Worm (Caenorhabditis elegans) whole organism, mixed stage, embryonic: ENCODE data around the gene nhr-54.
A peak's percentile ranks its signal among the peaks of the same experiment; 100 is the strongest.

ENCODE experiments used
- M03D4.4 ChIP-seq: sonication (generic microtip); optimal IDR thresholded peaks from 2 replicates; lab custom pipeline; 2017; ENCODE audit warnings: mild to moderate bottlenecking, missing genetic modification characterization, missing compliant biosample characterization
- bed-3 ChIP-seq: fragments of 200-800 bp; sonication (Bioruptor generic); optimal IDR thresholded peaks from 3 replicates; lab custom pipeline; 2018; ENCODE audit warnings: mild to moderate bottlenecking, missing genetic modification characterization, moderate library complexity, missing compliant biosample characterization
- blmp-1 ChIP-seq: fragments of 150-350 bp; optimal IDR thresholded peaks from 2 replicates; lab custom pipeline; 2014; ENCODE audit warnings: missing biosample characterization, missing genetic modification characterization
- ceh-39 ChIP-seq: fragments of 150-350 bp; optimal IDR thresholded peaks from 2 replicates; lab custom pipeline; 2014; ENCODE audit warnings: missing biosample characterization, missing genetic modification characterization
- ceh-43 ChIP-seq: fragments of 200-800 bp; sonication (Bioruptor generic); optimal IDR thresholded peaks from 2 replicates; lab custom pipeline; 2018; ENCODE audit warnings: mild to moderate bottlenecking, missing genetic modification characterization, moderate library complexity, missing compliant biosample characterization
- ceh-83 ChIP-seq: fragments of 200-800 bp; sonication (Bioruptor generic); optimal IDR thresholded peaks from 2 replicates; lab custom pipeline; 2018; ENCODE audit warnings: mild to moderate bottlenecking, missing genetic modification characterization, missing compliant biosample characterization
- ces-1 ChIP-seq: fragments of 150-350 bp; optimal IDR thresholded peaks from 2 replicates; lab custom pipeline; 2014; ENCODE audit warnings: missing biosample characterization, missing genetic modification reagents, missing genetic modification characterization
- cnd-1 ChIP-seq: fragments of 200-800 bp; sonication (Bioruptor generic); optimal IDR thresholded peaks from 2 replicates; lab custom pipeline; 2018; ENCODE audit warnings: mild to moderate bottlenecking, missing genetic modification characterization, missing compliant biosample characterization
- drap-1 ChIP-seq: fragments of 200-800 bp; sonication (Bioruptor generic); optimal IDR thresholded peaks from 3 replicates; lab custom pipeline; 2018; ENCODE audit warnings: mild to moderate bottlenecking, missing genetic modification characterization, missing compliant biosample characterization
- flh-1 ChIP-seq: fragments of 200-800 bp; sonication (Bioruptor generic); optimal IDR thresholded peaks from 2 replicates; lab custom pipeline; 2018; ENCODE audit warnings: mild to moderate bottlenecking, missing genetic modification characterization, moderate library complexity, missing compliant biosample characterization
- ham-2 ChIP-seq: fragments of 200-800 bp; sonication (Bioruptor generic); optimal IDR thresholded peaks from 2 replicates; lab custom pipeline; 2018; ENCODE audit warnings: mild to moderate bottlenecking, missing genetic modification characterization, missing compliant biosample characterization
- hlh-1 ChIP-seq: fragments of 150-350 bp; optimal IDR thresholded peaks from 2 replicates; lab custom pipeline; 2014; ENCODE audit warnings: missing biosample characterization, missing genetic modification reagents, missing genetic modification characterization
- lin-13 ChIP-seq: fragments of 150-350 bp; optimal IDR thresholded peaks from 2 replicates; lab custom pipeline; 2014; ENCODE audit warnings: missing biosample characterization, missing genetic modification characterization
- lin-32 ChIP-seq: fragments of 200-800 bp; sonication (Bioruptor generic); optimal IDR thresholded peaks from 2 replicates; lab custom pipeline; 2018; ENCODE audit warnings: mild to moderate bottlenecking, missing genetic modification characterization, missing compliant biosample characterization
- lsy-2 ChIP-seq: fragments of 150-350 bp; optimal IDR thresholded peaks from 2 replicates; lab custom pipeline; 2014; ENCODE audit warnings: missing biosample characterization, missing genetic modification characterization
- mab-5 ChIP-seq: fragments of 150-350 bp; optimal IDR thresholded peaks from 2 replicates; lab custom pipeline; 2014; ENCODE audit warnings: missing biosample characterization, missing genetic modification characterization
- mep-1 ChIP-seq: fragments of 150-350 bp; optimal IDR thresholded peaks from 2 replicates; lab custom pipeline; 2017; ENCODE audit warnings: missing biosample characterization, missing genetic modification reagents, missing genetic modification characterization, inconsistent platforms
- mls-2 ChIP-seq: sonication (generic microtip); optimal IDR thresholded peaks from 2 replicates; lab custom pipeline; 2016; ENCODE audit warnings: mild to moderate bottlenecking, missing genetic modification characterization, moderate library complexity, missing compliant biosample characterization
- nhr-12 ChIP-seq: fragments of 150-350 bp; optimal IDR thresholded peaks from 2 replicates; lab custom pipeline; 2014; ENCODE audit warnings: missing biosample characterization, missing genetic modification characterization
- nhr-2 ChIP-seq: fragments of 150-350 bp; optimal IDR thresholded peaks from 2 replicates; lab custom pipeline; 2014; ENCODE audit warnings: missing biosample characterization, missing genetic modification characterization
- nhr-237 ChIP-seq: fragments of 150-350 bp; optimal IDR thresholded peaks from 2 replicates; lab custom pipeline; 2014; ENCODE audit warnings: missing biosample characterization, missing genetic modification characterization
- nhr-28 ChIP-seq: fragments of 150-350 bp; optimal IDR thresholded peaks from 2 replicates; lab custom pipeline; 2014; ENCODE audit warnings: missing biosample characterization, missing genetic modification characterization
- nhr-76 ChIP-seq: sonication (generic microtip); optimal IDR thresholded peaks from 2 replicates; lab custom pipeline; 2017; ENCODE audit warnings: missing biosample characterization, missing genetic modification characterization
- pha-4 ChIP-seq: fragments of 150-350 bp; optimal IDR thresholded peaks from 2 replicates; lab custom pipeline; 2018; ENCODE audit warnings: missing biosample characterization, missing genetic modification reagents, missing genetic modification characterization
- sem-2 ChIP-seq: fragments of 200-800 bp; sonication (Bioruptor generic); optimal IDR thresholded peaks from 2 replicates; lab custom pipeline; 2018; ENCODE audit warnings: mild to moderate bottlenecking, missing genetic modification characterization, missing compliant biosample characterization
- snpc-4 ChIP-seq: fragments of 150-350 bp; optimal IDR thresholded peaks from 2 replicates; lab custom pipeline; 2014; ENCODE audit warnings: missing biosample characterization, missing genetic modification characterization
- sptf-1 ChIP-seq: sonication (generic microtip); optimal IDR thresholded peaks from 2 replicates; lab custom pipeline; 2017; ENCODE audit warnings: mild to moderate bottlenecking, missing genetic modification characterization, moderate library complexity, missing compliant biosample characterization
- tbx-8 ChIP-seq: fragments of 200-800 bp; sonication (Bioruptor generic); optimal IDR thresholded peaks from 2 replicates; lab custom pipeline; 2018; ENCODE audit warnings: mild to moderate bottlenecking, missing genetic modification characterization, moderate library complexity, missing compliant biosample characterization
- unc-120 ChIP-seq: sonication (generic microtip); optimal IDR thresholded peaks from 2 replicates; lab custom pipeline; 2017; ENCODE audit warnings: missing genetic modification characterization, missing compliant biosample characterization; ENCODE audit not compliant: poor library complexity, severe bottlenecking
- unc-62 ChIP-seq: fragments of 150-350 bp; optimal IDR thresholded peaks from 2 replicates; lab custom pipeline; 2014; ENCODE audit warnings: missing biosample characterization, missing genetic modification reagents, missing genetic modification characterization
- zip-8 ChIP-seq: fragments of 150-350 bp; optimal IDR thresholded peaks from 2 replicates; lab custom pipeline; 2014; ENCODE audit warnings: missing biosample characterization, missing genetic modification characterization
- ztf-11 ChIP-seq: fragments of 150-350 bp; optimal IDR thresholded peaks from 2 replicates; lab custom pipeline; 2014; ENCODE audit warnings: missing biosample characterization, missing genetic modification characterization

Gene nhr-54

ce11 chrV:16537908-16538446, 32.2 kb upstream of the nhr-54 start, which contains the start of gene Y32B12B.2:
Y32B12B.2 (plus strand) TSS chrV:16538396.
- peak; percentile 11 for TF ChIP-seq sptf-1
- no peak for TF ChIP-seq nhr-2 (tag; lab: Kevin White, UChicago)
- no peak for TF ChIP-seq ham-2
- no peak for TF ChIP-seq hlh-1 (tag; lab: Kevin White, UChicago)
- no peak for TF ChIP-seq nhr-28
- no peak for TF ChIP-seq mab-5 (tag; lab: Kevin White, UChicago)
- no peak for TF ChIP-seq cnd-1 (tag; lab: Kevin White, UChicago)
- TF ChIP-seq ces-1, result no peak
- TF ChIP-seq unc-62 (GFP tag; lab: Kevin White, UChicago), result no peak
- no peak for TF ChIP-seq sem-2
- peak; percentile 94 for TF ChIP-seq lsy-2 (tag; lab: Kevin White, UChicago)
- no peak for TF ChIP-seq lin-13
- no peak for TF ChIP-seq bed-3 (GFP tag; lab: Kevin White, UChicago)
- no peak for TF ChIP-seq flh-1
- no peak for TF ChIP-seq M03D4.4
- no peak for TF ChIP-seq mep-1

ce11 chrV:16536701-16537100, 31.0 kb upstream of the nhr-54 start, which contains the start of gene Y32B12B.1:
Y32B12B.1 (plus strand) TSS chrV:16537001.
- TF ChIP-seq nhr-76 (tag; lab: Kevin White, UChicago) (no peak), lin-32 (GFP tag; lab: Kevin White, UChicago) (no peak), lsy-2 (tag; lab: Kevin White, UChicago) (no peak), zip-8 (no peak), hlh-1 (tag; lab: Kevin White, UChicago) (no peak), mep-1 (no peak), unc-62 (GFP tag; lab: Kevin White, UChicago) (no peak), pha-4 (tag; lab: Kevin White, UChicago) (no peak), sem-2 (no peak), ham-2 (no peak), ceh-39 (tag; lab: Kevin White, UChicago) (no peak), nhr-12 (tag; lab: Kevin White, UChicago) (no peak), tbx-8 (GFP tag; lab: Kevin White, UChicago) (no peak), mls-2 (no peak), blmp-1 (tag; lab: Kevin White, UChicago) (no peak), flh-1 (no peak), nhr-237 (tag; lab: Kevin White, UChicago) (no peak), bed-3 (GFP tag; lab: Kevin White, UChicago) (no peak), unc-120 (tag; lab: Kevin White, UChicago) (no peak), ces-1 (no peak)

DNA sequence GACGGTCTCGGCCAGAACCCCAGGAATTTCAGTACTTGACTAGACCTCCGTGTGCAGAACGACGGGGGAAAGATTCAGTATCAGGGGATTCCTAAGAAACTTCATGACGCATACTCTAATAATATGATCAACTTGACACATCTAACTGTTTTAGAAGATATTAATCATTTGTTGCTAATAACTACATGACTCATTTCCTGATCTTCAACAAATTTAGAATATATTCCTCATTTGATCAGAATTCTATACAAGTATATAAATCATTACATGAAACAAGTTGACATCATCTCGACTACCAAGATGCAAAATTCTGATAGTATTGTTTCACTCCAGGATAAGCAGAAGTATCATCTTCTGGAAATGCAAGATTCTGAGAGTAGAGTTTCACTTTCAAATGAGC, 29.4 kb upstream of the nhr-54 start, which contains the start of gene Y32B12B.8:
TSS of gene Y32B12B.8 (plus strand) at position 301 of the 400 bp plus-strand sequence.
- no peak for TF ChIP-seq drap-1 (GFP tag; lab: Kevin White, UChicago)
- no peak for TF ChIP-seq nhr-237 (tag; lab: Kevin White, UChicago)
- no peak for TF ChIP-seq ceh-39 (tag; lab: Kevin White, UChicago)
- TF ChIP-seq snpc-4 (tag; lab: Kevin White, UChicago), result no peak
- no peak for TF ChIP-seq mep-1
- no peak for TF ChIP-seq unc-62 (GFP tag; lab: Kevin White, UChicago)
- TF ChIP-seq pha-4 (tag; lab: Kevin White, UChicago), result no peak
- no peak for TF ChIP-seq lin-32 (GFP tag; lab: Kevin White, UChicago)
- TF ChIP-seq mab-5 (tag; lab: Kevin White, UChicago), result no peak
- no peak for TF ChIP-seq bed-3 (GFP tag; lab: Kevin White, UChicago)
- no peak for TF ChIP-seq lin-13
- TF ChIP-seq ceh-83 (GFP tag; lab: Kevin White, UChicago), result no peak
- no peak for TF ChIP-seq sem-2

- no peak for TF ChIP-seq ceh-83 (GFP tag; lab: Kevin White, UChicago)
- no peak for TF ChIP-seq ztf-11 (tag; lab: Kevin White, UChicago)
- TF ChIP-seq sem-2, result no peak
- TF ChIP-seq ham-2, result no peak
- no peak for TF ChIP-seq ceh-43 (GFP tag; lab: Kevin White, UChicago)
These were observed 28.3 kb upstream of the nhr-54 start, which contains the start of gene cpr-2 for ce11 chrV:16534000-16534399. cpr-2 (minus strand) TSS chrV:16534100.

ce11 chrV:16527796-16528195, 22.1 kb upstream of the nhr-54 start, which contains the start of gene F36D3.16:
F36D3.16 (plus strand) TSS chrV:16528096.
- TF ChIP-seq nhr-76 (tag; lab: Kevin White, UChicago) (no peak), flh-1 (no peak), ztf-11 (tag; lab: Kevin White, UChicago) (no peak)
